Worm (Caenorhabditis elegans): ENCODE data around the gene irld-64.

Gene irld-64

DNA sequence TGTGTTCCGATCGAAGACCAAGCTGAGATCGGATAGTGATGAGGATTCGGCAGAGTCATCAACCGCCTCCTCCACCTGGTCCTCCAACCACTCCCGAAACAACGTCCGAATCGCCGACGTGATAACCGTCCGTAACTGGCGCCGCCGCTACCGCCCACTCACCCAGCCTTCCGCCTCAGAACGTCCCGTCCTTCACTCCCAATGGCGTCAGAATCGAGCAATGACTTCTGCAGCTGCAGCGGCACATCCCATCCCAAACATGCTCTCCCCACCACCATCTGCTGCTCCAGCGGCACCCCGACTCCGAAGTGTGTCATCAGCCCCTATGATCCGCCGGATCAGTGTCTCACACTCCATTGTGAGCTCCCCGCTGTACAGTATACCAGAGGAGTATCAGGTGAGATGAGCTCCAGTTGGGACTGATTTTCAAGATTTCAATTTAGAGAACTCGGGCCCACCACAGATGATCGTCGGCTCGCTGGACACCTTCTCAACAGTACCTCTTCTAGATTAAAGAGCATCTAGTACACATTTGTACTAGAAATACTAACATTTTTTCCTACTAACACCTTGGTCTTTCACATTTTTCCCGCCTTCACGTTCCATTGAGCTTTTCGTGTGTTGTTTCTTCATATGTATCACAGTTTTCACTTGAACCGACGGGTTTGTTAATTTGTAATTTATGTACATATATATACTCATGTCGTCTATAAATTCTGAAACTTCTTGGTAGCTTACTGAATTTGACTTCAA is 4.4 kb downstream of the irld-64 start:
- TF ChIP-seq egrh-3 (GFP tag; IDR thresholded peaks at IDR 0.05), result peak; percentile 72
- no peak for TF ChIP-seq Y95B8A.8 (GFP tag; IDR thresholded peaks at IDR 0.05)
- TF ChIP-seq mcd-1 (GFP tag; IDR thresholded peaks at IDR 0.05), result 0 out of 2 replicates have a peak, but pooled peaks have one; percentile 28
- TF ChIP-seq snpc-1.3 (tag; optimal IDR thresholded peaks at IDR 0.05; ENCODE audit: insufficient read depth), result no peak
- peak; percentile 68 for TF ChIP-seq zfh-2 (GFP tag; conservative IDR thresholded peaks at IDR 0.05)
- 0 out of 2 replicates have a peak, but pooled peaks have one; percentile 7 for TF ChIP-seq aptf-3 (GFP tag; IDR thresholded peaks at IDR 0.05)
- TF ChIP-seq ets-4 (GFP tag; optimal IDR thresholded peaks at IDR 0.05), result peak; percentile 3
- TF ChIP-seq madf-3 (GFP tag; IDR thresholded peaks at IDR 0.05), result no peak
- TF ChIP-seq F10E7.11 (tag; optimal IDR thresholded peaks at IDR 0.05), result peak; percentile 15
- TF ChIP-seq egl-18 (GFP tag; IDR thresholded peaks at IDR 0.05), result no peak

DNA sequence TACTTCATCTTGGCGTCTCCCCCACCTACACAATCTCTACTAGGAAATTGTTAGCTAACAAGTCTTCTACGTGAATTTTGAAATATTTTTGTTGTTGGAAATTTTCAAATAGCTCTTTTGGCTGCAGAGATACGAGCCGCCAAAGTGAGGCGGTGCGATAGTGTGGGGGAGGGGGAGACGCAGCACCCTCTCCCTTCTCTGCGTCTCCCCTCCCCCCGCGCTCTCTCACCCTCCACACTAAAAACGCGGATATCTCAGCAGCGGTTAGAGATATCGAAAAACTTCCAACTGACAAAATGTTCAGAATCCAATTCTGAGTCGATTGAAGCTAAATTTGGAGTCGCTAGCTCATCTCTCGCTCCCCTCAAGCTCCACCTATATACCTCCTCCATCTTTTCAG is 5.4 kb downstream of the irld-64 start:
- TF ChIP-seq egrh-3 (GFP tag; IDR thresholded peaks at IDR 0.05), result peak; percentile 61; the same call in 1 of the 2 replicates
- TF ChIP-seq dox-1 (GFP tag; IDR thresholded peaks at IDR 0.05), result no peak
- no peak for TF ChIP-seq hlh-26 (GFP tag; conservative IDR thresholded peaks at IDR 0.05)
- TF ChIP-seq zfh-2 (GFP tag; conservative IDR thresholded peaks at IDR 0.05), result peak; percentile 55; the same call in 1 of the 2 replicates
- TF ChIP-seq hmg-1.2 (GFP tag; IDR thresholded peaks at IDR 0.05), result peak; percentile 67
- no peak for TF ChIP-seq rpc-1 (optimal IDR thresholded peaks at IDR 0.05)
- TF ChIP-seq rpc-1 (tag; optimal IDR thresholded peaks at IDR 0.05), result no peak
- TF ChIP-seq nhr-27 (tag; optimal IDR thresholded peaks at IDR 0.05), result no peak

DNA sequence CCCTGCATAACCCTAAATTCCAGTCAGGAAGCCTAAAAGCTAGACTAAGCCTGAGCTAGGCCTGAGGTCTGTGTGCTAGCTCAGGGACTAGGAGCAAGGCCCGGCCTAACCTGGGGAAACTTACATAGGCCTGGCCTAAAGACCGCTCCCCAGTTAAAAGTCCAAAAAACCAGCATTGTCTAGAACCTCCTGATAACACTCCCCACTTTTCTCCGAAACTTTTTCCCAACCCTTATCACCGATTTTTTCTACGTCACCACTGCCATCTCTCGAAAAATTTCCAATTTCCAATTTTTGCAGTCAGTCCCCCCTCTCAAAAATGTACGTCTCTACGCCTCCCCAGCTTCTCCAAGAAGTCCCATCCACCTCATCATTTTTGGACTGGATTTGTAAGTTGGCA is 6.8 kb downstream of the irld-64 start, which contains the start of gene ZK355.2:
TSS of gene ZK355.2 (plus strand) at position 301 of the 400 bp plus-strand sequence.
- TF ChIP-seq F23B12.7 (tag; optimal IDR thresholded peaks at IDR 0.05; ENCODE audit: insufficient read depth), result no peak
- TF ChIP-seq hlh-26 (GFP tag; conservative IDR thresholded peaks at IDR 0.05), result no peak
- no peak for TF ChIP-seq Y79H2A.3 (GFP tag; conservative IDR thresholded peaks at IDR 0.05)
- no peak for TF ChIP-seq ztf-25 (GFP tag; IDR thresholded peaks at IDR 0.05)
- no peak for TF ChIP-seq pha-4 (tag; optimal IDR thresholded peaks at IDR 0.05)
- 0 out of 2 replicates have a peak, but pooled peaks have one; percentile 38 for TF ChIP-seq attf-3 (GFP tag; conservative IDR thresholded peaks at IDR 0.05)
- TF ChIP-seq nhr-80 (tag; optimal IDR thresholded peaks at IDR 0.05), result peak; percentile 16
- TF ChIP-seq ZK185.1 (tag; optimal IDR thresholded peaks at IDR 0.05; ENCODE audit: poor library complexity, severe bottlenecking), result no peak
- no peak for TF ChIP-seq ztf-3 (GFP tag; optimal IDR thresholded peaks at IDR 0.05)
- TF ChIP-seq nfya-2 (GFP tag; IDR thresholded peaks at IDR 0.05), result no peak
- TF ChIP-seq snpc-4 (GFP tag; optimal IDR thresholded peaks at IDR 0.05), result no peak
- no peak for TF ChIP-seq snpc-4 (tag; optimal IDR thresholded peaks at IDR 0.05)
- no peak for TF ChIP-seq athp-1 (tag; optimal IDR thresholded peaks at IDR 0.05)
- TF ChIP-seq F57C9.4 (tag; optimal IDR thresholded peaks at IDR 0.05), result no peak
- TF ChIP-seq repo-1 (tag; optimal IDR thresholded peaks at IDR 0.05), result no peak

DNA sequence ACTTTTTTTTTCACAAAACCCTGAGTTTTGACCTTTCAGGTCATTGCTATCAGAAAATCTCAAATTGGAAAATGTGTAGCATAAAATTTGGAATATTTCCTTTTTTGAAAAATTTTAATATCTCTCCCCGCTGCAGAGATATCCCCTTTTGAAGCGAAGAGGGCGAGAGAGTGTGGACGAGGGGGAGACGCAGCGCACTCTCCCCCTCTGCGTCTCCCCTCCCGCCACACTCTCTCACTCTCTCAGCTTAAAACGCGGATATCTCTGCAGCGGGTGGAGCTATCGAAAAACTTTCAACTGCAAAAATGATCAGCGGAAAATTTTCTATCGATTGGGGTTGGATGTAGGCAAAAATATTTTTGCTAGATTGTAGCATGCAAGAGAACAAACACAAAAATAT is 7.6 kb downstream of the irld-64 start:
- TF ChIP-seq nfyb-1 (GFP tag; IDR thresholded peaks at IDR 0.05) (0 out of 2 replicates have a peak, but pooled peaks have one; percentile 37), Y95B8A.8 (GFP tag; IDR thresholded peaks at IDR 0.05) (0 out of 2 replicates have a peak, but pooled peaks have one; percentile 0), B0019.2 (GFP tag; conservative IDR thresholded peaks at IDR 0.05) (no peak), hsf-1 (GFP tag; IDR thresholded peaks at IDR 0.05) (0 out of 2 replicates have a peak, but pooled peaks have one; percentile 6), him-1 (tag; optimal IDR thresholded peaks at IDR 0.05) (no peak), mcd-1 (GFP tag; IDR thresholded peaks at IDR 0.05) (0 out of 2 replicates have a peak, but pooled peaks have one; percentile 35), mes-4 (tag; optimal IDR thresholded peaks at IDR 0.05) (no peak), tbx-9 (tag; optimal IDR thresholded peaks at IDR 0.05; ENCODE audit: borderline replicate concordance) (no peak), hrde-1 (tag; optimal IDR thresholded peaks at IDR 0.05; ENCODE audit: borderline replicate concordance) (no peak), nhr-90 (tag; optimal IDR thresholded peaks at IDR 0.05) (no peak), hmg-1.2 (GFP tag; IDR thresholded peaks at IDR 0.05) (peak; percentile 93), T07F8.4 (tag; optimal IDR thresholded peaks at IDR 0.05) (no peak), F57A8.1 (GFP tag; optimal IDR thresholded peaks at IDR 0.05) (no peak)
